Worm (Caenorhabditis elegans): Measurements from ENCODE around the gene F58G1.8.

DNA sequence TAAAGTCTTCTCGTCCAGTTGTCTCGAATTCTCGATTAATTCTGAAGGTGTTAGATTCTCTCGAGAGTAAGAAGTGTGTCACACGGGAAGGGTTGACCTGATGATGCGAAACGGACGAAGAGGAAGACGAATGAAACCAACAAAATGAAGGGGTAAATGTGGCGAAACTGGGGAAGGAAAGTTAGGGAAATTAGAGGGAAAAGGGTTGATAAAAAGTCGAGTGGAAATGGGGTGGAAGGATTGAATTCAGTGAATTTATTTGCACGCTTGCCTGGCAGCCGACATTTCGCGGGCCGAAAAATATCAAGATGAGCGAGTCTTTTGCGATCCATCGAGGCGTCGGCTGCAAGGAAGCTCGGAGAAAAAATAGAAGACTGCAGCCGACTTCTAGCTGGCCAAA, 22.7 kb upstream of the F58G1.8 start, which contains the start of gene F58G1.7:
- TF ChIP-seq him-1 (tag; optimal IDR thresholded peaks at IDR 0.05) (no peak), W03F9.2 (tag; optimal IDR thresholded peaks at IDR 0.05) (no peak), dao-5 (tag; optimal IDR thresholded peaks at IDR 0.05) (no peak)
